Fruit fly (Drosophila melanogaster): ENCODE measurements around the gene CG14983.
A peak's percentile ranks its signal among the peaks of the same experiment; 100 is the strongest.

CG14983 gene

DNA sequence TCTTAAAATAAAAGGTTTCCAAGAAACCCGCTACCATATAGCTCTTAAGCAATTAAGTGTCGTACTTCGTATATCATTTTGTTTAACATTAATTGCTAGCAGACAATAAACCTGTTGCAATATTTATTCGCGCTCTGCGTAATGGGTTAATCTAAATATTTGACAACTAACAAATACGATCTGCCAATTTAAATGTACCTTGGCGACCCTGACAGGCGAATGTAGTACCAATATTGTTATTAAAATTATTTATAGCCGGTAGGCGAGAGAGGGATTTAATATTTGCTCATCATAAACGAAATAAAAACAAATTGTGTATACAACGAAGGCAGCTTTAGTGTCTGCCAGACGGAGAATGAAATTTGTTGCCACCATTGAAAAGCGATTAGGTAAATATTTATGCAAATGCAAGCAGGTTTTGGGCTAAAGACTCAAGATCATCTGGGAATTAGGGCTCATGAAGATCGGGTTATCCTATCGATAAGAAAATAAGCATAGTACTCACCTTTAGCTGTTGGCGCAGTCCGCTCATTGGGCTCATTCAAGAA lies 16.3 kb downstream of the CG14983 start (continued):
- TF ChIP-seq CG4617 (GFP tag; optimal IDR thresholded peaks at IDR 0.05; ENCODE audit: borderline replicate concordance) (no peak), CoRest (tag; optimal IDR thresholded peaks at IDR 0.05) (peak; percentile 13), Fer3 (tag; optimal IDR thresholded peaks at IDR 0.05) (peak; percentile 71), CG8290 (GFP tag; optimal IDR thresholded peaks at IDR 0.05) (no peak), CG8290 (tag; optimal IDR thresholded peaks at IDR 0.05) (peak in 1 of 2 experiments; percentile 81), CG7928 (GFP tag; optimal IDR thresholded peaks at IDR 0.05) (peak; percentile 16), CG3281 (GFP tag; optimal IDR thresholded peaks at IDR 0.05) (peak; percentile 75), hkb (optimal IDR thresholded peaks at IDR 0.05) (no peak), hkb (GFP tag; IDR thresholded peaks at IDR 0.05) (no peak), E2f1 (GFP tag; IDR thresholded peaks at IDR 0.05) (no peak), CG15269 (tag; optimal IDR thresholded peaks at IDR 0.05) (peak; percentile 60), CG15514 (GFP tag; optimal IDR thresholded peaks at IDR 0.05) (peak; percentile 64), B-H2 (GFP tag; optimal IDR thresholded peaks at IDR 0.05) (peak; percentile 15), grau (tag; optimal IDR thresholded peaks at IDR 0.05) (peak; percentile 8), dimm (GFP tag; IDR thresholded peaks at IDR 0.05) (no peak), CG10209 (GFP tag; optimal IDR thresholded peaks at IDR 0.05) (peak; percentile 45), Kr (GFP tag; optimal IDR thresholded peaks at IDR 0.05) (no peak), sens (GFP tag) (peak; percentile 44), Blimp-1 (GFP tag; optimal IDR thresholded peaks at IDR 0.05) (no peak), dysf (GFP tag; IDR thresholded peaks at IDR 0.05) (peak; percentile 28; the same call in 1 of the 3 replicates), CG14667 (GFP tag; IDR thresholded peaks at IDR 0.05) (no peak), CG12659 (GFP tag; optimal IDR thresholded peaks at IDR 0.05) (peak; percentile 32), Awh (GFP tag; IDR thresholded peaks at IDR 0.05) (no peak), CG12769 (tag; optimal IDR thresholded peaks at IDR 0.05) (peak; percentile 47), ash1 (GFP tag; optimal IDR thresholded peaks at IDR 0.05) (peak; percentile 24), CG13296 (GFP tag; optimal IDR thresholded peaks at IDR 0.05) (peak; percentile 34), ATbp (GFP tag; optimal IDR thresholded peaks at IDR 0.05) (peak; percentile 42), Fer1 (GFP tag; optimal IDR thresholded peaks at IDR 0.05) (peak; percentile 65), Asciz (GFP tag; optimal IDR thresholded peaks at IDR 0.05) (peak; percentile 7), sug (tag; optimal IDR thresholded peaks at IDR 0.05) (peak; percentile 19), Med (GFP tag) (peak; percentile 84), schlank (tag; optimal IDR thresholded peaks at IDR 0.05) (peak; percentile 67), lbe (GFP tag; optimal IDR thresholded peaks at IDR 0.05) (no peak), slou (GFP tag; optimal IDR thresholded peaks at IDR 0.05) (no peak), Sox100B (GFP tag; optimal IDR thresholded peaks at IDR 0.05) (peak; percentile 12), CG32532 (GFP tag; IDR thresholded peaks at IDR 0.05) (no peak), CG1233 (GFP tag; optimal IDR thresholded peaks at IDR 0.05) (peak; percentile 21), CG3847 (GFP tag; IDR thresholded peaks at IDR 0.05) (no peak), CG7556 (GFP tag; optimal IDR thresholded peaks at IDR 0.05) (peak; percentile 38), Vsx1 (GFP tag; optimal IDR thresholded peaks at IDR 0.05) (peak; percentile 17), lmd (GFP tag; IDR thresholded peaks at IDR 0.05) (no peak), CG7987 (GFP tag; optimal IDR thresholded peaks at IDR 0.05) (peak; percentile 13), ranshi (GFP tag; IDR thresholded peaks at IDR 0.05) (0 out of 2 replicates have a peak, but pooled peaks have one; percentile 9), CG7839 (tag; optimal IDR thresholded peaks at IDR 0.05) (peak; percentile 22), ac (GFP tag; optimal IDR thresholded peaks at IDR 0.05) (no peak), gem (tag; optimal IDR thresholded peaks at IDR 0.05) (peak; percentile 35), mirr (GFP tag; optimal IDR thresholded peaks at IDR 0.05) (peak; percentile 27), CHES-1-like (GFP tag; optimal IDR thresholded peaks at IDR 0.05) (no peak), CG8924 (tag; optimal IDR thresholded peaks at IDR 0.05) (peak; percentile 8), TFAM (GFP tag; optimal IDR thresholded peaks at IDR 0.05) (no peak)
